Worm (Caenorhabditis elegans): ENCODE results near the gene M163.7.
A peak's percentile ranks its signal among the peaks of the same experiment; 100 is the strongest.

The M163.7 gene

ce11 chrX:14499830-14500409, 35.3 kb downstream of the M163.7 start:
- TF ChIP-seq sma-9 (GFP tag; optimal IDR thresholded peaks at IDR 0.05) (peak; percentile 57), sma-9 (tag; optimal IDR thresholded peaks at IDR 0.05) (no peak), gmeb-1 (tag; optimal IDR thresholded peaks at IDR 0.05) (no peak)

- no peak for TF ChIP-seq ZK546.5 (tag; optimal IDR thresholded peaks at IDR 0.05)
- no peak for TF ChIP-seq ceh-82 (tag; optimal IDR thresholded peaks at IDR 0.05)
- TF ChIP-seq ztf-1 (GFP tag; conservative IDR thresholded peaks at IDR 0.05): no peak
- TF ChIP-seq sem-4 (tag; optimal IDR thresholded peaks at IDR 0.05): no peak
- no peak for TF ChIP-seq lin-11 (tag; optimal IDR thresholded peaks at IDR 0.05)
- TF ChIP-seq aly-2 (tag; optimal IDR thresholded peaks at IDR 0.05): no peak
- TF ChIP-seq ceh-16 (tag; optimal IDR thresholded peaks at IDR 0.05): peak; percentile 96
- no peak for TF ChIP-seq nhr-11 (tag; optimal IDR thresholded peaks at IDR 0.05)
- no peak for TF ChIP-seq unc-39 (tag; optimal IDR thresholded peaks at IDR 0.05)
- TF ChIP-seq F13H6.1 (tag; optimal IDR thresholded peaks at IDR 0.05): no peak
- no peak for TF ChIP-seq mbf-1 (tag; optimal IDR thresholded peaks at IDR 0.05)
- no peak for TF ChIP-seq nhr-10 (tag; optimal IDR thresholded peaks at IDR 0.05)
- TF ChIP-seq alr-1 (tag; optimal IDR thresholded peaks at IDR 0.05): no peak
- TF ChIP-seq nhr-6 (tag; optimal IDR thresholded peaks at IDR 0.05): no peak
- no peak for TF ChIP-seq lsy-2 (tag; optimal IDR thresholded peaks at IDR 0.05)
- TF ChIP-seq lin-13 (GFP tag; optimal IDR thresholded peaks at IDR 0.05): no peak
- no peak for TF ChIP-seq nhr-21 (tag; optimal IDR thresholded peaks at IDR 0.05)
- TF ChIP-seq dmd-4 (tag; optimal IDR thresholded peaks at IDR 0.05): no peak
- TF ChIP-seq nhr-237 (tag; optimal IDR thresholded peaks at IDR 0.05): no peak
- TF ChIP-seq snpc-4 (tag; optimal IDR thresholded peaks at IDR 0.05): no peak
- no peak for TF ChIP-seq nhr-77 (tag; optimal IDR thresholded peaks at IDR 0.05)
- TF ChIP-seq blmp-1 (tag; optimal IDR thresholded peaks at IDR 0.05; ENCODE audit: insufficient read depth): peak; percentile 71
- no peak for TF ChIP-seq R02D3.7 (tag; optimal IDR thresholded peaks at IDR 0.05)
- TF ChIP-seq C34F6.9 (tag; optimal IDR thresholded peaks at IDR 0.05): no peak
- TF ChIP-seq nhr-25 (tag; optimal IDR thresholded peaks at IDR 0.05): peak; percentile 87
- no peak for TF ChIP-seq mab-5 (tag; optimal IDR thresholded peaks at IDR 0.05)
- no peak for TF ChIP-seq egl-27 (tag; optimal IDR thresholded peaks at IDR 0.05)
- TF ChIP-seq crh-2 (tag; optimal IDR thresholded peaks at IDR 0.05): no peak
- TF ChIP-seq ztf-11 (tag; optimal IDR thresholded peaks at IDR 0.05): no peak
- TF ChIP-seq unc-62 (GFP tag; optimal IDR thresholded peaks at IDR 0.05): no peak
- TF ChIP-seq zag-1 (tag; optimal IDR thresholded peaks at IDR 0.05): no peak
- TF ChIP-seq fos-1 (tag; optimal IDR thresholded peaks at IDR 0.05): peak; percentile 62
- TF ChIP-seq sma-9 (GFP tag; optimal IDR thresholded peaks at IDR 0.05): peak; percentile 73
- TF ChIP-seq sma-9 (tag; optimal IDR thresholded peaks at IDR 0.05): no peak
- TF ChIP-seq gmeb-1 (tag; optimal IDR thresholded peaks at IDR 0.05): peak; percentile 28
- no peak for TF ChIP-seq unc-55 (GFP tag; optimal IDR thresholded peaks at IDR 0.05)
- no peak for TF ChIP-seq mdl-1 (tag; optimal IDR thresholded peaks at IDR 0.05)
- TF ChIP-seq sma-3 (GFP tag; optimal IDR thresholded peaks at IDR 0.05): peak; percentile 20
- TF ChIP-seq skn-1 (tag; optimal IDR thresholded peaks at IDR 0.05): no peak
- no peak for TF ChIP-seq nhr-12 (tag; optimal IDR thresholded peaks at IDR 0.05)
- TF ChIP-seq lin-39 (tag; optimal IDR thresholded peaks at IDR 0.05): no peak
- TF ChIP-seq nhr-129 (tag; optimal IDR thresholded peaks at IDR 0.05): peak; percentile 32
- TF ChIP-seq elt-1 (tag; optimal IDR thresholded peaks at IDR 0.05): no peak
- no peak for TF ChIP-seq elt-3 (tag; optimal IDR thresholded peaks at IDR 0.05)
- no peak for TF ChIP-seq ama-1 (optimal IDR thresholded peaks at IDR 0.05)
- TF ChIP-seq nhr-23 (tag; optimal IDR thresholded peaks at IDR 0.05): no peak
- TF ChIP-seq Y55F3AM.14 (GFP tag; optimal IDR thresholded peaks at IDR 0.05): no peak
- TF ChIP-seq ztf-4 (tag; optimal IDR thresholded peaks at IDR 0.05): no peak
- no peak for TF ChIP-seq peb-1 (tag; optimal IDR thresholded peaks at IDR 0.05)
Measured at ce11 chrX:14500422-14501058, 35.9 kb downstream of the M163.7 start.

Data from whole organism, L2 larva.